In genomic region chr2L:20293940-20294339, dm6 we compare ENCODE assay signal across 4 fruit fly cellular contexts.
TF ChIP-seq lines count a peak whose summit lies in the region.

No protein-coding gene starts in this region.

- TF ChIP-seq CTCF in S2 (optimal IDR thresholded peaks at IDR 0.05; lab: Kevin White, UChicago): peak; percentile 92 to 94
- peak; percentile 96 for TF ChIP-seq CTCF in whole organism, embryonic (GFP tag; optimal IDR thresholded peaks at IDR 0.05; lab: Kevin White, UChicago)

TF ChIP-seq in whole organism, embryonic, 481 proteins besides CTCF, POLR2A, EP300 and RAD21 (continues in another document):
- no peak for TF ChIP-seq HHEX (GFP tag; optimal IDR thresholded peaks at IDR 0.05; lab: Kevin White, UChicago)
- TF ChIP-seq row (GFP tag; IDR thresholded peaks at IDR 0.05; lab: Robert Waterston, UW): no peak
- TF ChIP-seq CG7839 (tag; optimal IDR thresholded peaks at IDR 0.05; lab: Kevin White, UChicago): peak; percentile 21
- no peak for TF ChIP-seq ara (GFP tag; IDR thresholded peaks at IDR 0.05; lab: Robert Waterston, UW)
- TF ChIP-seq CG34422 (GFP tag; IDR thresholded peaks at IDR 0.05; lab: Robert Waterston, UW): no peak
- TF ChIP-seq CG13123 (GFP tag; optimal IDR thresholded peaks at IDR 0.05; lab: Kevin White, UChicago): no peak
- peak; percentile 29; the same call in 1 of the 3 replicates for TF ChIP-seq CG17361 (GFP tag; IDR thresholded peaks at IDR 0.05; lab: Robert Waterston, UW)
- peak; percentile 72 for TF ChIP-seq CG11504 (tag; optimal IDR thresholded peaks at IDR 0.05; lab: Kevin White, UChicago)
- peak; percentile 10 for TF ChIP-seq Xbp1 (GFP tag; optimal IDR thresholded peaks at IDR 0.05; lab: Kevin White, UChicago)
- TF ChIP-seq slbo (GFP tag; IDR thresholded peaks at IDR 0.05; lab: Robert Waterston, UW): peak; percentile 59
- peak; percentile 88 for TF ChIP-seq Myb (GFP tag; optimal IDR thresholded peaks at IDR 0.05; lab: Kevin White, UChicago)
- peak; percentile 15 for TF ChIP-seq nmo (GFP tag; optimal IDR thresholded peaks at IDR 0.05; lab: Kevin White, UChicago)
- TF ChIP-seq CG2199 (GFP tag; IDR thresholded peaks at IDR 0.05; lab: Robert Waterston, UW): peak; percentile 96
- peak; percentile 75 for TF ChIP-seq stwl (tag; optimal IDR thresholded peaks at IDR 0.05; lab: Kevin White, UChicago)
- no peak for TF ChIP-seq fu2 (GFP tag; optimal IDR thresholded peaks at IDR 0.05; lab: Kevin White, UChicago)
- TF ChIP-seq NFAT (GFP tag; IDR thresholded peaks at IDR 0.05; lab: Robert Waterston, UW): peak; percentile 19; the same call in 1 of the 2 replicates
- TF ChIP-seq otp (GFP tag; IDR thresholded peaks at IDR 0.05; lab: Robert Waterston, UW): 0 out of 3 replicates have a peak, but pooled peaks have one; percentile 31
- no peak for TF ChIP-seq trh (GFP tag; optimal IDR thresholded peaks at IDR 0.05; lab: Kevin White, UChicago)
- TF ChIP-seq MESR4 (GFP tag; optimal IDR thresholded peaks at IDR 0.05; lab: Kevin White, UChicago): no peak
- TF ChIP-seq CG3847 (GFP tag; IDR thresholded peaks at IDR 0.05; lab: Robert Waterston, UW): peak; percentile 32; the same call in 1 of the 2 replicates
- no peak for TF ChIP-seq CG30020 (tag; optimal IDR thresholded peaks at IDR 0.05; lab: Kevin White, UChicago)
- TF ChIP-seq dmrt11E (tag; optimal IDR thresholded peaks at IDR 0.05; lab: Kevin White, UChicago): no peak
- no peak for TF ChIP-seq Ets65A (GFP tag; lab: Kevin White, UChicago)
- peak; percentile 15; the same call in 1 of the 3 replicates for TF ChIP-seq Dbx (GFP tag; IDR thresholded peaks at IDR 0.05; lab: Robert Waterston, UW)
- peak; percentile 74 for TF ChIP-seq Dp (GFP tag; optimal IDR thresholded peaks at IDR 0.05; lab: Kevin White, UChicago)
- peak; percentile 61 for TF ChIP-seq sens (GFP tag; lab: Kevin White, UChicago)
- TF ChIP-seq TFAM (GFP tag; optimal IDR thresholded peaks at IDR 0.05; lab: Kevin White, UChicago): no peak
- TF ChIP-seq Lhr (GFP tag; optimal IDR thresholded peaks at IDR 0.05; lab: Kevin White, UChicago): peak; percentile 67
- TF ChIP-seq ind (GFP tag; optimal IDR thresholded peaks at IDR 0.05; lab: Kevin White, UChicago): no peak
- no peak for TF ChIP-seq fd96Cb (tag; optimal IDR thresholded peaks at IDR 0.05; lab: Kevin White, UChicago)
- TF ChIP-seq al (GFP tag; IDR thresholded peaks at IDR 0.05; lab: Robert Waterston, UW): no peak

TF ChIP-seq in whole organism, pupa, 21 proteins besides CTCF, POLR2A, EP300 and RAD21:
- TF ChIP-seq CG15710 (tag; optimal IDR thresholded peaks at IDR 0.05; lab: Kevin White, UChicago): no peak
- peak; percentile 64 for TF ChIP-seq D1 (tag; optimal IDR thresholded peaks at IDR 0.05; lab: Kevin White, UChicago)

TF ChIP-seq in whole organism, wandering third instar larva, 38 proteins besides CTCF, POLR2A, EP300 and RAD21:
- TF ChIP-seq h (GFP tag; optimal IDR thresholded peaks at IDR 0.05; lab: Kevin White, UChicago): no peak
- peak; percentile 10 for TF ChIP-seq Myc (optimal IDR thresholded peaks at IDR 0.05; lab: Kevin White, UChicago)
TF ChIP-seq in whole organism, wandering third instar larva: peak in this region for 1.
